Fruit fly (Drosophila melanogaster) whole organism, embryonic: Measurements from ENCODE around the gene Obp93a.

Experiments
- Awh ChIP-seq: fragments of 200-800 bp; sonication (Bioruptor generic); IDR thresholded peaks from 2 replicates; pipeline ENCODE4, ENCODE4 v1.3.6; 2022; ENCODE audit warnings: missing biosample characterization, missing genetic modification characterization
- Bgb ChIP-seq: fragments of 200-800 bp; sonication (Bioruptor generic); IDR thresholded peaks from 2 replicates; pipeline ENCODE4 v1.3.6; 2022; ENCODE audit warnings: missing biosample characterization, missing genetic modification characterization; ENCODE audit not compliant: partially characterized antibody
- CG10654 ChIP-seq: fragments of 200-800 bp; sonication (Bioruptor generic); optimal IDR thresholded peaks from 2 replicates; lab custom pipeline; 2016; ENCODE audit warnings: missing biosample characterization, missing genetic modification characterization
- CG10959 ChIP-seq: fragments of 200-800 bp; sonication (Bioruptor generic); IDR thresholded peaks from 2 replicates; pipeline ENCODE4 v1.3.6; 2022; ENCODE audit warnings: missing biosample characterization, missing genetic modification characterization
- CG11085 ChIP-seq: fragments of 200-800 bp; sonication (Bioruptor generic); IDR thresholded peaks from 2 replicates; pipeline ENCODE4 v1.3.6; 2022; ENCODE audit warnings: missing biosample characterization, missing genetic modification characterization
- CG11456 ChIP-seq: fragments of 200-800 bp; sonication (Bioruptor generic); IDR thresholded peaks from 3 replicates; pipeline ENCODE4 v1.3.6; 2022; ENCODE audit warnings: missing biosample characterization, missing genetic modification characterization
- CG12744 ChIP-seq: fragments of 200-800 bp; sonication (Bioruptor generic); optimal IDR thresholded peaks from 2 replicates; lab custom pipeline; 2016; ENCODE audit warnings: missing biosample characterization, missing genetic modification characterization
- CG15011 ChIP-seq: fragments of 200-800 bp; sonication (Bioruptor generic); optimal IDR thresholded peaks from 3 replicates; lab custom pipeline; 2018; ENCODE audit warnings: missing biosample characterization, mild to moderate bottlenecking, missing genetic modification characterization
- CG1603 ChIP-seq: fragments of 200-800 bp; sonication (Bioruptor generic); optimal IDR thresholded peaks from 2 replicates; lab custom pipeline; 2019; ENCODE audit warnings: missing biosample characterization, mild to moderate bottlenecking, missing genetic modification characterization, moderate library complexity
- CG32772 ChIP-seq: fragments of 200-800 bp; sonication (Bioruptor generic); IDR thresholded peaks from 2 replicates; pipeline ENCODE4 v1.3.6; 2022; ENCODE audit warnings: missing biosample characterization, missing genetic modification characterization
- CG3407 ChIP-seq: fragments of 200-800 bp; sonication (Bioruptor generic); optimal IDR thresholded peaks from 2 replicates; lab custom pipeline; 2018; ENCODE audit warnings: missing biosample characterization, mild to moderate bottlenecking, missing genetic modification characterization
- CG4820 ChIP-seq: fragments of 200-800 bp; sonication (Bioruptor generic); optimal IDR thresholded peaks from 3 replicates; lab custom pipeline; 2016; ENCODE audit warnings: missing biosample characterization, missing genetic modification characterization
- CG6765 ChIP-seq: fragments of 200-800 bp; sonication (Bioruptor generic); optimal IDR thresholded peaks from 3 replicates; lab custom pipeline; 2017; ENCODE audit warnings: missing biosample characterization, mild to moderate bottlenecking, missing genetic modification characterization
- CG7271 ChIP-seq: fragments of 200-800 bp; sonication (Bioruptor generic); optimal IDR thresholded peaks from 2 replicates; lab custom pipeline; 2018; ENCODE audit warnings: missing biosample characterization, mild to moderate bottlenecking, missing genetic modification characterization, moderate library complexity
- CG7357 ChIP-seq: fragments of 200-800 bp; sonication (Bioruptor generic); IDR thresholded peaks from 3 replicates; pipeline ENCODE4 v1.3.6; 2022; ENCODE audit warnings: missing biosample characterization, missing genetic modification characterization
- CG8281 ChIP-seq: fragments of 200-800 bp; sonication (Bioruptor generic); optimal IDR thresholded peaks from 2 replicates; lab custom pipeline; 2018; ENCODE audit warnings: missing biosample characterization, mild to moderate bottlenecking, missing genetic modification characterization, moderate library complexity
- CG8290 ChIP-seq, 3 experiments: fragments of 200-800 bp; sonication (Bioruptor generic); optimal IDR thresholded peaks; 2 replicates each; lab custom pipeline; 2016 to 2019; ENCODE audit warnings: missing biosample characterization in 3 of 3, missing genetic modification characterization in 3 of 3, mild to moderate bottlenecking in 2 of 3, moderate library complexity in 1 of 3
- Chrac-16 ChIP-seq: fragments of 200-800 bp; sonication (Bioruptor generic); optimal IDR thresholded peaks from 3 replicates; lab custom pipeline; 2016; ENCODE audit warnings: missing biosample characterization, missing genetic modification characterization
- CkIIα-i1 ChIP-seq: fragments of 200-800 bp; sonication (Bioruptor generic); IDR thresholded peaks from 2 replicates; pipeline ENCODE4 v1.3.6; 2022; ENCODE audit warnings: missing biosample characterization, missing genetic modification characterization
- CoRest ChIP-seq: fragments of 200-800 bp; sonication (Bioruptor generic); optimal IDR thresholded peaks from 3 replicates; lab custom pipeline; 2018; ENCODE audit warnings: missing biosample characterization, mild to moderate bottlenecking, missing genetic modification characterization, moderate library complexity
- D19B ChIP-seq: fragments of 200-800 bp; sonication (Bioruptor generic); optimal IDR thresholded peaks from 2 replicates; lab custom pipeline; 2017; ENCODE audit warnings: missing biosample characterization, mild to moderate bottlenecking, missing genetic modification characterization
- Dip2 ChIP-seq: fragments of 200-800 bp; sonication (Bioruptor generic); IDR thresholded peaks from 2 replicates; pipeline ENCODE4 v1.3.6; 2022; ENCODE audit warnings: missing biosample characterization, missing genetic modification characterization
- H15 ChIP-seq: fragments of 200-800 bp; sonication (Bioruptor generic); IDR thresholded peaks from 3 replicates; pipeline ENCODE4 v1.3.6; 2022; ENCODE audit warnings: missing biosample characterization, missing genetic modification characterization
- Hr3 ChIP-seq: fragments of 200-800 bp; sonication (Bioruptor generic); optimal IDR thresholded peaks from 3 replicates; lab custom pipeline; 2016; ENCODE audit warnings: missing biosample characterization, missing genetic modification characterization
- Kr ChIP-seq: fragments of 200-800 bp; sonication (Bioruptor generic); optimal IDR thresholded peaks from 2 replicates; lab custom pipeline; 2017; ENCODE audit warnings: missing biosample characterization, mild to moderate bottlenecking, missing genetic modification characterization
- Lhr ChIP-seq: fragments of 200-800 bp; sonication (Bioruptor generic); optimal IDR thresholded peaks from 3 replicates; lab custom pipeline; 2017; ENCODE audit warnings: mild to moderate bottlenecking, missing biosample characterization, missing genetic modification reagents, missing genetic modification characterization
- Lpt ChIP-seq: fragments of >200 bp; optimal IDR thresholded peaks from 2 replicates; lab custom pipeline; 2018; ENCODE audit warnings: missing biosample characterization, missing genetic modification characterization
- MESR4 ChIP-seq: fragments of 200-800 bp; sonication (Bioruptor generic); optimal IDR thresholded peaks from 2 replicates; lab custom pipeline; 2018; ENCODE audit warnings: missing biosample characterization, mild to moderate bottlenecking, missing genetic modification characterization, moderate library complexity
- NC2α ChIP-seq: fragments of 200-800 bp; sonication (Bioruptor generic); optimal IDR thresholded peaks from 2 replicates; lab custom pipeline; 2016; ENCODE audit warnings: missing biosample characterization, missing genetic modification characterization
- NFAT ChIP-seq: fragments of 200-800 bp; sonication (Bioruptor generic); IDR thresholded peaks from 2 replicates; pipeline ENCODE4 v1.3.6; 2022; ENCODE audit warnings: missing biosample characterization, missing genetic modification characterization
- Nf-YB ChIP-seq: fragments of 200-800 bp; sonication (Bioruptor generic); optimal IDR thresholded peaks from 3 replicates; lab custom pipeline; 2019; ENCODE audit warnings: missing biosample characterization, mild to moderate bottlenecking, missing genetic modification characterization, moderate library complexity
- Oli ChIP-seq: fragments of 200-800 bp; sonication (Bioruptor generic); optimal IDR thresholded peaks from 2 replicates; lab custom pipeline; 2018; ENCODE audit warnings: missing biosample characterization, mild to moderate bottlenecking, missing genetic modification characterization, moderate library complexity
- Ptx1 ChIP-seq: fragments of 200-800 bp; sonication (Bioruptor generic); IDR thresholded peaks from 2 replicates; pipeline ENCODE4 v1.3.6; 2022; ENCODE audit warnings: missing biosample characterization, missing genetic modification characterization
- Side ChIP-seq: fragments of 200-800 bp; sonication (Bioruptor generic); optimal IDR thresholded peaks from 2 replicates; lab custom pipeline; 2016; ENCODE audit warnings: missing biosample characterization, missing genetic modification characterization
- bbx ChIP-seq: fragments of 200-800 bp; sonication (Bioruptor generic); IDR thresholded peaks from 2 replicates; pipeline ENCODE4 v1.3.6; 2022; ENCODE audit warnings: missing biosample characterization, missing genetic modification characterization; ENCODE audit not compliant: partially characterized antibody
- dimm ChIP-seq: fragments of 200-800 bp; sonication (Bioruptor generic); IDR thresholded peaks from 2 replicates; pipeline ENCODE4 v1.3.6; 2022; ENCODE audit warnings: missing biosample characterization, missing genetic modification characterization
- gcm2 ChIP-seq: fragments of 200-800 bp; sonication (Bioruptor generic); optimal IDR thresholded peaks from 2 replicates; lab custom pipeline; 2016; ENCODE audit warnings: missing biosample characterization, missing genetic modification characterization
- nerfin-1 ChIP-seq: fragments of 200-800 bp; sonication (Bioruptor generic); optimal IDR thresholded peaks from 3 replicates; lab custom pipeline; 2019; ENCODE audit warnings: missing biosample characterization, mild to moderate bottlenecking, missing genetic modification characterization, moderate library complexity
- pb ChIP-seq: fragments of 200-800 bp; sonication (Bioruptor generic); optimal IDR thresholded peaks from 3 replicates; lab custom pipeline; 2016; ENCODE audit warnings: missing biosample characterization, missing genetic modification characterization
- prd ChIP-seq, 3 experiments: fragments of >200 bp in 2 of 3; fragments of 200-800 bp in 1 of 3; sonication (Bioruptor generic) in 1 of 3; optimal IDR thresholded peaks in 2 of 3; IDR thresholded peaks in 1 of 3; 2 replicates in 2 of 3; 3 replicates in 1 of 3; pipeline versions ENCODE4 v1.3.6 to Lab custom; 2017 to 2022; ENCODE audit warnings: missing biosample characterization in 1 of 3, missing genetic modification characterization in 1 of 3
- pros ChIP-seq: fragments of 200-800 bp; sonication (Bioruptor generic); optimal IDR thresholded peaks from 3 replicates; lab custom pipeline; 2019; ENCODE audit warnings: missing biosample characterization, mild to moderate bottlenecking, missing genetic modification characterization, moderate library complexity
- ranshi ChIP-seq: fragments of 200-800 bp; sonication (Bioruptor generic); IDR thresholded peaks from 2 replicates; pipeline ENCODE4 v1.3.6; 2022; ENCODE audit warnings: missing biosample characterization, missing genetic modification characterization
- tio ChIP-seq: fragments of 200-800 bp; sonication (Bioruptor generic); optimal IDR thresholded peaks from 2 replicates; lab custom pipeline; 2017; ENCODE audit warnings: missing biosample characterization, missing genetic modification characterization, inconsistent platforms
- tll ChIP-seq, 2 experiments: fragments of 200-800 bp in 1 of 2; fragments of >200 bp in 1 of 2; sonication (Bioruptor generic) in 1 of 2; optimal IDR thresholded peaks; 2 replicates each; lab custom pipeline; 2017 to 2019; ENCODE audit warnings: missing biosample characterization in 2 of 2, missing genetic modification characterization in 2 of 2, mild to moderate bottlenecking in 1 of 2, moderate library complexity in 1 of 2
- wdn ChIP-seq: fragments of 200-800 bp; sonication (Bioruptor generic); IDR thresholded peaks from 2 replicates; pipeline ENCODE4 v1.3.6; 2022; ENCODE audit warnings: missing biosample characterization, missing genetic modification characterization
- wor ChIP-seq: fragments of 200-800 bp; sonication (Bioruptor generic); IDR thresholded peaks from 2 replicates; pipeline ENCODE4 v1.3.6; 2022; ENCODE audit warnings: missing biosample characterization, missing genetic modification characterization
- yki ChIP-seq: fragments of >200 bp; optimal IDR thresholded peaks from 3 replicates; lab custom pipeline; 2018
- zen2 ChIP-seq: fragments of 200-800 bp; sonication (Bioruptor generic); IDR thresholded peaks from 3 replicates; pipeline ENCODE4 v1.3.6; 2022; ENCODE audit warnings: missing biosample characterization, missing genetic modification characterization; ENCODE audit not compliant: partially characterized antibody
- zfh1 ChIP-seq: fragments of 200-800 bp; sonication (Bioruptor generic); IDR thresholded peaks from 3 replicates; pipeline ENCODE4 v1.3.6; 2022; ENCODE audit warnings: missing biosample characterization, missing genetic modification characterization

Obp93a gene

DNA sequence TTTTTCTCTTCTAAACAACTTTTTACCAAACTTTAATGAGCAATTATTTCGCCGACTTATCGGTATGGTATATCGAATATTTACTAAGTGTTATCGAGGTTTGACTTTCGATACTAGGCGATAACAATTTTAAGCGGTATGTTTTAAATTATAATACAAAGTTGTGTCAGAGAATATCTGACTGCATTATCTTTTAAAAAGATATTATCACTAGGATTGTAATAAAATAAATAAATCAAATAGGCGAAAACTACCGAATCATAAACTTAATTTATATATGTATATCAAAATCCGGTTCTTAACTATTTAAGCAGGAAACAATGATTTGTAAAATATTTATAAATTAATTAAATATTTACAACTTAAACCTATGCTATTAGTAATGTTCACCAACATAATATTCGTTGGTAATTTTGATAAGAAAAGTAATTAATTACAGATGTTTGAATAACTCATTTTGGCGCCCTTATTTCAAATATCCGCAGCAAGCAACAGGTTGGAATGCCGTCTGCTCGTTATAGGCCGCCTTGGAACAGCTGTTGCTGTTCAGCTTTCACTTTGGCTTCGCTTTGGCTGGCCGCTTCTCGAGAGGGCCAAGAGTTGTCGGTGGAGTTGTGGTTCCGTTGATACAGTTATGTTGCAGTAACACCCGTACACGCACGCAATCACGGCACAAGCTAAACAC is 21.5 kb downstream of the Obp93a start, which contains the start of the genes Sec15 and rtet (continued):
- TF ChIP-seq H15 (GFP tag; lab: Robert Waterston, UW) (peak; percentile 47; the same call in 1 of the 3 replicates), dimm (GFP tag; lab: Robert Waterston, UW) (no peak), CG1603 (peak; percentile 72), CG10959 (no peak), Side (GFP tag; lab: Kevin White, UChicago) (no peak), Lpt (no peak), tll (GFP tag; optimal IDR thresholded peaks at IDR 0.05; lab: Kevin White, UChicago) (no peak), MESR4 (peak; percentile 4), gcm2 (no peak), Ptx1 (GFP tag; lab: Robert Waterston, UW) (peak; percentile 48; the same call in 1 of the 2 replicates), yki (lab: Kevin White, UChicago) (no peak), NC2α (no peak), CG3407 (GFP tag; lab: Kevin White, UChicago) (no peak), CG7271 (tag; lab: Kevin White, UChicago) (no peak), Nf-YB (GFP tag; lab: Kevin White, UChicago) (peak; percentile 26), CkIIα-i1 (GFP tag; lab: Robert Waterston, UW) (no peak), Awh (GFP tag; lab: Robert Waterston, UW) (no peak), CoRest (tag; lab: Kevin White, UChicago) (peak; percentile 71), D19B (GFP tag; lab: Kevin White, UChicago) (no peak), pros (GFP tag; lab: Kevin White, UChicago) (no peak), pb (GFP tag; lab: Kevin White, UChicago) (no peak), NFAT (GFP tag; lab: Robert Waterston, UW) (peak; percentile 48; the same call in 1 of the 2 replicates), CG12744 (GFP tag; lab: Kevin White, UChicago) (no peak), Lhr (GFP tag; lab: Kevin White, UChicago) (no peak), wor (GFP tag; lab: Robert Waterston, UW) (no peak), CG8281 (tag; lab: Kevin White, UChicago) (no peak), Dip2 (no peak), Oli (peak; percentile 48), Kr (GFP tag; lab: Kevin White, UChicago) (no peak), zfh1 (GFP tag; lab: Robert Waterston, UW) (peak; percentile 48; the same call in 2 of the 3 replicates), Hr3 (GFP tag; lab: Kevin White, UChicago) (peak; percentile 60), tio (GFP tag; lab: Kevin White, UChicago) (no peak), CG11456 (GFP tag; lab: Robert Waterston, UW) (peak; percentile 45; the same call in 1 of the 3 replicates), CG8290 (GFP tag; optimal IDR thresholded peaks at IDR 0.05; lab: Kevin White, UChicago) (no peak), CG8290 (tag; optimal IDR thresholded peaks at IDR 0.05; lab: Kevin White, UChicago) (no peak), Chrac-16 (GFP tag; lab: Kevin White, UChicago) (peak; percentile 47), CG10654 (GFP tag; lab: Kevin White, UChicago) (peak; percentile 40), prd (optimal IDR thresholded peaks at IDR 0.05; lab: Kevin White, UChicago) (no peak), prd (GFP tag; IDR thresholded peaks at IDR 0.05; lab: Robert Waterston, UW) (peak; percentile 47; the same call in 2 of the 3 replicates), CG6765 (GFP tag; lab: Kevin White, UChicago) (peak; percentile 25), CG4820 (GFP tag; lab: Kevin White, UChicago) (peak; percentile 26), CG15011 (GFP tag; lab: Kevin White, UChicago) (no peak), ranshi (GFP tag; lab: Robert Waterston, UW) (0 out of 2 replicates have a peak, but pooled peaks have one; percentile 24), wdn (GFP tag; lab: Robert Waterston, UW) (0 out of 2 replicates have a peak, but pooled peaks have one; percentile 11), bbx (peak; percentile 60), Bgb (GFP tag; lab: Robert Waterston, UW) (peak; percentile 34), CG11085 (GFP tag; lab: Robert Waterston, UW) (0 out of 2 replicates have a peak, but pooled peaks have one; percentile 13), CG7357 (GFP tag; lab: Robert Waterston, UW) (no peak), zen2 (peak; percentile 53; the same call in 1 of the 3 replicates), nerfin-1 (tag; lab: Kevin White, UChicago) (peak; percentile 73), CG32772 (no peak; the same call in 1 of the 2 replicates)
